Worm (Caenorhabditis elegans) whole organism, early embryonic: ENCODE data around the gene sdhb-1.

Experiments used
- B0310.2 ChIP-seq: sonication (generic microtip); optimal IDR thresholded peaks from 2 replicates; lab custom pipeline; 2016; ENCODE audit warnings: mild to moderate bottlenecking, missing genetic modification characterization, missing compliant biosample characterization
- ama-1 ChIP-seq: fragments of 150-350 bp; optimal IDR thresholded peaks from 2 replicates; lab custom pipeline; 2014
- ceh-36 ChIP-seq: sonication (generic microtip); optimal IDR thresholded peaks from 2 replicates; lab custom pipeline; 2016; ENCODE audit warnings: missing genetic modification characterization, inconsistent platforms, missing compliant biosample characterization
- ets-7 ChIP-seq: sonication (generic microtip); optimal IDR thresholded peaks from 2 replicates; lab custom pipeline; 2016; ENCODE audit warnings: missing genotype, missing genetic modification characterization, missing compliant biosample characterization

DNA sequence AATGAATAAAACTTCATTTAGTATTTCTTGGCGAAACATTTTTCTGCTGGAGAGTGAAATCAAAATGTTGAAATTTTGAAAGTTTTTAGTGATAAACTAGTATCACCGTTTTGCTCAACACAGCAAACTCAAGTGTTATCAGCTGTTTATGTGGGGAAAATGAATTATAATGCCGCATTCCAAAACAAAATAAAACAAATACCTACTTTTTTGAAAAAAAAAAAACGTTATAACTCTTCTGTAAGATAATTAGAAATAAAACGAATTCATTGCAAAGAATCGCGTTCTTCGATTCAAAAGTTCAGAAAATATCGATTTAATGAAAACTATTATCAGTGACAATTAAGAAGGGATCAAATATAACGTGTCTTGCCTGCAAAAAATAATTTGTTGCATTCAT lies 45.0 kb upstream of the sdhb-1 start, which contains the start of gene Y51B9A.9:
- no peak for TF ChIP-seq ets-7 (tag; lab: Kevin White, UChicago)
- no peak for TF ChIP-seq ama-1 (lab: Kevin White, UChicago)
- no peak for TF ChIP-seq ceh-36 (tag; lab: Kevin White, UChicago)
- no peak for TF ChIP-seq B0310.2 (tag; lab: Kevin White, UChicago)
